Fruit fly (Drosophila melanogaster) whole organism, prepupa: ENCODE data around the gene CG4424.

Experiments
- CG10631 ChIP-seq: fragments of 200-800 bp; sonication (Bioruptor generic); optimal IDR thresholded peaks from 2 replicates; lab custom pipeline; 2016; ENCODE audit warnings: missing biosample characterization, missing genetic modification characterization
- CG10669 ChIP-seq: fragments of 200-800 bp; sonication (Bioruptor generic); optimal IDR thresholded peaks from 3 replicates; lab custom pipeline; 2018; ENCODE audit warnings: missing biosample characterization, mild to moderate bottlenecking, missing genetic modification characterization, moderate library complexity
- CG11294 ChIP-seq: fragments of 200-800 bp; sonication (Bioruptor generic); IDR thresholded peaks from 2 replicates; pipeline ENCODE4 v1.3.6; 2022; ENCODE audit warnings: missing biosample characterization, missing genetic modification characterization
- CG11762 ChIP-seq: fragments of 200-800 bp; sonication (Bioruptor generic); optimal IDR thresholded peaks from 3 replicates; lab custom pipeline; 2016; ENCODE audit warnings: missing biosample characterization, missing genetic modification characterization; ENCODE audit not compliant: insufficient read depth
- CG11902 ChIP-seq: fragments of 200-800 bp; sonication (Bioruptor generic); optimal IDR thresholded peaks from 3 replicates; lab custom pipeline; 2016; ENCODE audit warnings: missing biosample characterization, missing genetic modification characterization
- CG15336 ChIP-seq: fragments of 200-800 bp; sonication (Bioruptor generic); IDR thresholded peaks from 2 replicates; pipeline ENCODE4 v1.3.6; 2022; ENCODE audit warnings: missing biosample characterization, missing genetic modification characterization
- CG1621 ChIP-seq: fragments of 200-800 bp; sonication (Bioruptor generic); optimal IDR thresholded peaks from 3 replicates; lab custom pipeline; 2018; ENCODE audit warnings: missing biosample characterization, mild to moderate bottlenecking, missing genetic modification characterization
- CG16779 ChIP-seq: fragments of 200-800 bp; sonication (Bioruptor generic); optimal IDR thresholded peaks from 3 replicates; lab custom pipeline; 2017; ENCODE audit warnings: missing biosample characterization, mild to moderate bottlenecking, missing genetic modification characterization
- CG31627 ChIP-seq: fragments of 200-800 bp; sonication (Bioruptor generic); optimal IDR thresholded peaks from 3 replicates; lab custom pipeline; 2016; ENCODE audit warnings: missing biosample characterization, missing genetic modification characterization
- CG32006 ChIP-seq: fragments of 200-800 bp; sonication (Bioruptor generic); optimal IDR thresholded peaks from 3 replicates; lab custom pipeline; 2017; ENCODE audit warnings: missing biosample characterization, mild to moderate bottlenecking, missing genetic modification characterization
- CG34406 ChIP-seq: fragments of 200-800 bp; sonication (Bioruptor generic); optimal IDR thresholded peaks from 3 replicates; lab custom pipeline; 2016; ENCODE audit warnings: missing biosample characterization, missing genetic modification characterization
- CG3919 ChIP-seq: fragments of 200-800 bp; sonication (Bioruptor generic); optimal IDR thresholded peaks from 3 replicates; lab custom pipeline; 2016; ENCODE audit warnings: missing biosample characterization, missing genetic modification characterization
- CG4318 ChIP-seq: fragments of 200-800 bp; sonication (Bioruptor generic); optimal IDR thresholded peaks from 3 replicates; lab custom pipeline; 2017; ENCODE audit warnings: missing biosample characterization, mild to moderate bottlenecking, missing genetic modification characterization
- CG6163 ChIP-seq: fragments of 200-800 bp; sonication (Bioruptor generic); IDR thresholded peaks from 3 replicates; pipeline ENCODE4 v1.3.6; 2022; ENCODE audit warnings: missing biosample characterization, missing genetic modification characterization
- CG6276 ChIP-seq: fragments of 200-800 bp; sonication (Bioruptor generic); optimal IDR thresholded peaks from 2 replicates; lab custom pipeline; 2017; ENCODE audit warnings: missing biosample characterization, mild to moderate bottlenecking, missing genetic modification characterization
- CG6792 ChIP-seq: fragments of 200-800 bp; sonication (Bioruptor generic); optimal IDR thresholded peaks from 3 replicates; lab custom pipeline; 2016; ENCODE audit warnings: missing biosample characterization, missing genetic modification characterization
- CG6854 ChIP-seq: fragments of 200-800 bp; sonication (Bioruptor generic); optimal IDR thresholded peaks from 2 replicates; lab custom pipeline; 2017; ENCODE audit warnings: missing biosample characterization, mild to moderate bottlenecking, missing genetic modification characterization
- CG7368 ChIP-seq: fragments of 200-800 bp; sonication (Bioruptor generic); optimal IDR thresholded peaks from 3 replicates; lab custom pipeline; 2016; ENCODE audit warnings: missing biosample characterization, missing genetic modification characterization
- CG8119 ChIP-seq: fragments of 200-800 bp; sonication (Bioruptor generic); IDR thresholded peaks from 3 replicates; pipeline ENCODE4 v1.3.6; 2022; ENCODE audit warnings: missing biosample characterization, missing genetic modification characterization
- CG8319 ChIP-seq: fragments of 200-800 bp; sonication (Bioruptor generic); optimal IDR thresholded peaks from 3 replicates; lab custom pipeline; 2016; ENCODE audit warnings: missing biosample characterization, missing genetic modification characterization
- CG8632 ChIP-seq: fragments of 200-800 bp; sonication (Bioruptor generic); optimal IDR thresholded peaks from 3 replicates; lab custom pipeline; 2016; ENCODE audit warnings: missing biosample characterization, missing genetic modification characterization
- CG9139 ChIP-seq: fragments of 200-800 bp; sonication (Bioruptor generic); optimal IDR thresholded peaks from 3 replicates; lab custom pipeline; 2017; ENCODE audit warnings: missing biosample characterization, mild to moderate bottlenecking, missing genetic modification characterization
- Eip75B ChIP-seq: fragments of 200-800 bp; sonication (Bioruptor generic); optimal IDR thresholded peaks from 3 replicates; lab custom pipeline; 2016; ENCODE audit warnings: missing biosample characterization, missing genetic modification characterization
- Eip78C ChIP-seq: fragments of 200-800 bp; sonication (Bioruptor generic); peaks from one replicate; lab custom pipeline; 2016; ENCODE audit warnings: missing biosample characterization, missing genetic modification characterization
- Eip93F ChIP-seq: fragments of 200-800 bp; sonication (Bioruptor generic); optimal IDR thresholded peaks from 2 replicates; lab custom pipeline; 2016; ENCODE audit warnings: missing biosample characterization, mild to moderate bottlenecking, missing genetic modification characterization
- Ets21C ChIP-seq: fragments of 200-800 bp; sonication (Bioruptor generic); optimal IDR thresholded peaks from 3 replicates; lab custom pipeline; 2016; ENCODE audit warnings: missing biosample characterization, missing genetic modification characterization
- Ets96B ChIP-seq: fragments of 200-800 bp; optimal IDR thresholded peaks from 2 replicates; lab custom pipeline; 2019; ENCODE audit warnings: missing biosample characterization, mild to moderate bottlenecking, missing genetic modification characterization, moderate library complexity
- Gug ChIP-seq: fragments of 200-800 bp; sonication (Bioruptor generic); IDR thresholded peaks from 2 replicates; pipeline ENCODE4 v1.3.6; 2022; ENCODE audit warnings: missing biosample characterization, missing genetic modification characterization
- Hr38 ChIP-seq: sonication (Bioruptor generic); optimal IDR thresholded peaks from 2 replicates; lab custom pipeline; 2016; ENCODE audit warnings: missing biosample characterization, missing genetic modification characterization
- Hr39 ChIP-seq: fragments of 200-800 bp; sonication (Bioruptor generic); optimal IDR thresholded peaks from 2 replicates; lab custom pipeline; 2016; ENCODE audit warnings: missing biosample characterization, missing genetic modification characterization
- Hr4 ChIP-seq: fragments of 200-800 bp; sonication (Bioruptor generic); optimal IDR thresholded peaks from 3 replicates; lab custom pipeline; 2016; ENCODE audit warnings: missing biosample characterization, missing genetic modification characterization
- Lpt ChIP-seq: fragments of 200-800 bp; sonication (Bioruptor generic); optimal IDR thresholded peaks from 3 replicates; lab custom pipeline; 2016; ENCODE audit warnings: missing biosample characterization, missing genetic modification characterization
- Met ChIP-seq: fragments of 200-800 bp; sonication (Bioruptor generic); optimal IDR thresholded peaks from 3 replicates; lab custom pipeline; 2016; ENCODE audit warnings: missing biosample characterization, missing genetic modification characterization
- Smox ChIP-seq: fragments of 200-800 bp; sonication (Bioruptor generic); optimal IDR thresholded peaks from 3 replicates; lab custom pipeline; 2016; ENCODE audit warnings: missing biosample characterization, missing genetic modification characterization
- Sox14 ChIP-seq: fragments of 200-800 bp; sonication (Bioruptor generic); optimal IDR thresholded peaks from 3 replicates; lab custom pipeline; 2016; ENCODE audit warnings: missing biosample characterization, missing genetic modification characterization
- Sox15 ChIP-seq: fragments of 200-800 bp; sonication (Bioruptor generic); optimal IDR thresholded peaks from 3 replicates; lab custom pipeline; 2016; ENCODE audit warnings: missing biosample characterization, missing genetic modification characterization
- cyc ChIP-seq: fragments of 200-800 bp; sonication (Bioruptor generic); optimal IDR thresholded peaks from 3 replicates; lab custom pipeline; 2016; ENCODE audit warnings: missing biosample characterization, missing genetic modification characterization
- dac ChIP-seq: fragments of 200-800 bp; sonication (Bioruptor generic); optimal IDR thresholded peaks from 2 replicates; lab custom pipeline; 2017; ENCODE audit warnings: missing biosample characterization, mild to moderate bottlenecking, missing genetic modification characterization
- dsx ChIP-seq: fragments of 200-800 bp; optimal IDR thresholded peaks from 3 replicates; lab custom pipeline; 2019; ENCODE audit warnings: missing biosample characterization, mild to moderate bottlenecking, missing genetic modification characterization, moderate library complexity; ENCODE audit not compliant: poor library complexity, severe bottlenecking
- eg ChIP-seq: fragments of 200-800 bp; sonication (Bioruptor generic); IDR thresholded peaks from 3 replicates; pipeline ENCODE4 v1.3.6; 2022; ENCODE audit warnings: missing biosample characterization, missing genetic modification characterization
- esn ChIP-seq: fragments of 200-800 bp; sonication (Bioruptor generic); optimal IDR thresholded peaks from 2 replicates; lab custom pipeline; 2016; ENCODE audit warnings: missing biosample characterization, mild to moderate bottlenecking, missing genetic modification characterization, moderate library complexity
- fd59A ChIP-seq: fragments of 200-800 bp; sonication (Bioruptor generic); optimal IDR thresholded peaks from 2 replicates; lab custom pipeline; 2017; ENCODE audit warnings: missing biosample characterization, mild to moderate bottlenecking, missing genetic modification characterization, missing genetic modification reagents
- fd85E ChIP-seq: fragments of 200-800 bp; sonication (Bioruptor generic); optimal IDR thresholded peaks from 3 replicates; lab custom pipeline; 2016; ENCODE audit warnings: missing biosample characterization, missing genetic modification characterization
- fkh ChIP-seq: fragments of 200-800 bp; sonication (Bioruptor generic); optimal IDR thresholded peaks from 3 replicates; lab custom pipeline; 2017; ENCODE audit warnings: missing biosample characterization, mild to moderate bottlenecking, missing genetic modification characterization, moderate library complexity
- lz ChIP-seq: fragments of 200-800 bp; sonication (Bioruptor generic); optimal IDR thresholded peaks from 3 replicates; lab custom pipeline; 2016; ENCODE audit warnings: missing biosample characterization, missing genetic modification characterization
- net ChIP-seq: fragments of 200-800 bp; sonication (Bioruptor generic); optimal IDR thresholded peaks from 3 replicates; lab custom pipeline; 2016; ENCODE audit warnings: missing biosample characterization, missing genetic modification characterization
- salr ChIP-seq, 2 experiments: fragments of 200-800 bp; sonication (Bioruptor generic); optimal IDR thresholded peaks; 3 replicates each; lab custom pipeline; 2016 to 2018; ENCODE audit warnings: missing biosample characterization in 2 of 2, missing genetic modification characterization in 2 of 2, mild to moderate bottlenecking in 1 of 2
- spab ChIP-seq: fragments of 200-800 bp; sonication (Bioruptor generic); optimal IDR thresholded peaks from 2 replicates; lab custom pipeline; 2017; ENCODE audit warnings: missing biosample characterization, mild to moderate bottlenecking, missing genetic modification characterization, missing genetic modification reagents
- ss ChIP-seq, 2 experiments: fragments of 200-800 bp; sonication (Bioruptor generic); optimal IDR thresholded peaks; 2 replicates in 1 of 2; 3 replicates in 1 of 2; lab custom pipeline; 2017 to 2018; ENCODE audit warnings: mild to moderate bottlenecking in 2 of 2, missing biosample characterization in 2 of 2, missing genetic modification characterization in 2 of 2, moderate library complexity in 1 of 2
- svp ChIP-seq: fragments of 200-800 bp; sonication (Bioruptor generic); peaks from one replicate; lab custom pipeline; 2016; ENCODE audit warnings: missing biosample characterization, missing genetic modification characterization

CG4424 gene

dm6 chr3R:20004697-20005096, 23.1 kb downstream of the CG4424 start:
- TF ChIP-seq CG6163 (GFP tag; lab: Robert Waterston, UW) (no peak), CG32006 (no peak), svp (GFP tag; lab: Kevin White, UChicago) (no peak), Met (GFP tag; lab: Kevin White, UChicago) (no peak), CG6792 (GFP tag; lab: Kevin White, UChicago) (no peak)

dm6 chr3R:20001595-20001997, 26.2 kb downstream of the CG4424 start:
- TF ChIP-seq Met (GFP tag; lab: Kevin White, UChicago) (peak; percentile 69), fd59A (GFP tag; lab: Kevin White, UChicago) (peak; percentile 23), ss (GFP tag; optimal IDR thresholded peaks at IDR 0.05; lab: Kevin White, UChicago) (peak in 1 of 2 experiments; percentile 49), Hr39 (GFP tag; lab: Kevin White, UChicago) (peak; percentile 45), Smox (GFP tag; lab: Kevin White, UChicago) (peak; percentile 64), fd85E (GFP tag; lab: Kevin White, UChicago) (no peak), CG6792 (GFP tag; lab: Kevin White, UChicago) (peak; percentile 34), Ets96B (tag; lab: Kevin White, UChicago) (no peak), CG8119 (0 out of 3 replicates have a peak, but pooled peaks have one; percentile 14), Ets21C (GFP tag; lab: Kevin White, UChicago) (peak; percentile 38), CG6854 (GFP tag; lab: Kevin White, UChicago) (no peak), dsx (GFP tag; lab: Kevin White, UChicago) (no peak), CG9139 (no peak), CG10669 (GFP tag; lab: Kevin White, UChicago) (peak; percentile 30), dac (GFP tag; lab: Kevin White, UChicago) (peak; percentile 37), CG11762 (GFP tag; lab: Kevin White, UChicago) (no peak), Hr38 (GFP tag; lab: Kevin White, UChicago) (no peak), CG4318 (GFP tag; lab: Kevin White, UChicago) (peak; percentile 23), Eip78C (peak; percentile 77), Lpt (GFP tag; lab: Kevin White, UChicago) (no peak), spab (GFP tag; lab: Kevin White, UChicago) (peak; percentile 16), Hr4 (GFP tag; lab: Kevin White, UChicago) (peak; percentile 49), CG10631 (GFP tag; lab: Kevin White, UChicago) (peak; percentile 45), CG3919 (peak; percentile 22), CG1621 (tag; lab: Kevin White, UChicago) (no peak), CG6276 (no peak), net (GFP tag; lab: Kevin White, UChicago) (peak; percentile 44), cyc (peak; percentile 53), CG7368 (no peak), eg (GFP tag; lab: Robert Waterston, UW) (no peak), fkh (GFP tag; lab: Kevin White, UChicago) (no peak), esn (GFP tag; lab: Kevin White, UChicago) (peak; percentile 71), Sox15 (peak; percentile 44), CG32006 (peak; percentile 72), Sox14 (GFP tag; lab: Kevin White, UChicago) (peak; percentile 39), CG8319 (GFP tag; lab: Kevin White, UChicago) (no peak), CG16779 (tag; lab: Kevin White, UChicago) (no peak), Eip75B (GFP tag; lab: Kevin White, UChicago) (peak; percentile 59), CG8632 (GFP tag; lab: Kevin White, UChicago) (peak; percentile 37), lz (GFP tag; lab: Kevin White, UChicago) (peak; percentile 49), Gug (GFP tag; lab: Robert Waterston, UW) (no peak), CG15336 (GFP tag; lab: Robert Waterston, UW) (no peak), CG31627 (GFP tag; lab: Kevin White, UChicago) (peak; percentile 59), CG11294 (GFP tag; lab: Robert Waterston, UW) (no peak), CG11902 (peak; percentile 24), CG34406 (GFP tag; lab: Kevin White, UChicago) (peak; percentile 46), salr (GFP tag; optimal IDR thresholded peaks at IDR 0.05; lab: Kevin White, UChicago) (peak in 1 of 2 experiments; percentile 55), Eip93F (no peak)
